Worm (Caenorhabditis elegans): ENCODE results near the gene C36B7.1.

DNA sequence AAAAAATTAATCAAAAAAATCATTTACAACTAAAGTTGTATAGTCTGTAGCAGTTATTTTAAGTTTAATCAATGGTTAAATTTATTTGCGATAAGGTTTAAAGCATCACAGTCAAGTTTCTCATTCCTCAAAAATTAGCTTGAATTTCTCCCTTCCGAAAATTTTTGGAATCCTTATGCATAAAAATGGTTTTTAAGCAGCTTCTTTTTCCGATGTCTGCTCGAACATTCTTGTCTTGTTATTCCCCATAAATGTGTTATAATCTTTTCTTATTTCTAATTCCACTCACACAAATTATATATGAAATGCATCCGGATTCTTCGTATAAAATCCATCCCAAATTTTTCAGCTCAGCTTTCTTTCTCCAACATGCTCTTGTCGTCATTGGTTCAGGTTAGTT is 11.2 kb upstream of the C36B7.1 start, which contains the start of gene C36B7.3:
- TF ChIP-seq him-1 (tag; optimal IDR thresholded peaks at IDR 0.05) (no peak), dao-5 (tag; optimal IDR thresholded peaks at IDR 0.05) (no peak)

Data from whole organism, L4/young adult.